Worm (Caenorhabditis elegans) whole organism, L1 larva: ENCODE results near the gene ZK822.9.
A peak's percentile ranks its signal among the peaks of the same experiment; 100 is the strongest.

Experiments used
- C34B4.2 ChIP-seq: sonication (generic microtip); optimal IDR thresholded peaks from 2 replicates; lab custom pipeline; 2017; ENCODE audit warnings: mild to moderate bottlenecking, missing genetic modification characterization, missing compliant biosample characterization
- F16B12.6 ChIP-seq: fragments of 150-350 bp; optimal IDR thresholded peaks from 2 replicates; lab custom pipeline; 2014; ENCODE audit warnings: missing biosample characterization, missing genetic modification characterization
- alr-1 ChIP-seq: fragments of 200-800 bp; sonication (Bioruptor generic); optimal IDR thresholded peaks from 2 replicates; lab custom pipeline; 2018; ENCODE audit warnings: borderline replicate concordance, mild to moderate bottlenecking, missing genetic modification characterization, missing compliant biosample characterization
- ama-1 ChIP-seq: fragments of 150-350 bp; optimal IDR thresholded peaks from 2 replicates; lab custom pipeline; 2014
- blmp-1 ChIP-seq: fragments of 150-350 bp; optimal IDR thresholded peaks from 2 replicates; lab custom pipeline; 2014; ENCODE audit warnings: missing biosample characterization, missing genetic modification characterization
- ceh-63 ChIP-seq: fragments of 200-800 bp; sonication (Bioruptor generic); optimal IDR thresholded peaks from 2 replicates; lab custom pipeline; 2018; ENCODE audit warnings: mild to moderate bottlenecking, missing genetic modification characterization, missing compliant biosample characterization
- ceh-82 ChIP-seq, 3 experiments: fragments of 150-350 bp in 1 of 3; sonication (generic microtip) in 2 of 3; optimal IDR thresholded peaks; 2 replicates each; lab custom pipeline; 2014 to 2017; ENCODE audit warnings: missing biosample characterization in 3 of 3, missing genetic modification characterization in 3 of 3
- ceh-90 ChIP-seq: sonication (generic microtip); optimal IDR thresholded peaks from 2 replicates; lab custom pipeline; 2016; ENCODE audit warnings: missing genetic modification characterization, missing compliant biosample characterization
- dsc-1 ChIP-seq: sonication (generic microtip); optimal IDR thresholded peaks from 2 replicates; lab custom pipeline; 2016; ENCODE audit warnings: mild to moderate bottlenecking, missing genetic modification characterization, missing compliant biosample characterization
- efl-1 ChIP-seq, 4 experiments: fragments of 150-350 bp; optimal IDR thresholded peaks in 3 of 4; peaks in 1 of 4; 1 replicate in 1 of 4; 2 replicates in 3 of 4; lab custom pipeline; 2014; ENCODE audit warnings: missing biosample characterization in 2 of 4, missing genetic modification characterization in 2 of 4, missing genetic modification reagents in 2 of 4
- efl-3 ChIP-seq: fragments of 200-800 bp; sonication (Bioruptor generic); optimal IDR thresholded peaks from 2 replicates; lab custom pipeline; 2018; ENCODE audit warnings: mild to moderate bottlenecking, missing genetic modification characterization, missing compliant biosample characterization
- egl-27 ChIP-seq, 2 experiments: fragments of 150-350 bp in 1 of 2; sonication (generic microtip); optimal IDR thresholded peaks; 3 replicates each; lab custom pipeline; 2017 to 2018; ENCODE audit warnings: missing biosample characterization in 2 of 2, missing genetic modification characterization in 2 of 2, missing genetic modification reagents in 2 of 2
- elt-3 ChIP-seq, 6 experiments: fragments of 150-350 bp in 1 of 6; sonication (generic microtip); optimal IDR thresholded peaks; 2 replicates each; lab custom pipeline; 2017 to 2018; ENCODE audit warnings: missing biosample characterization in 6 of 6, missing genetic modification characterization in 6 of 6, inconsistent platforms in 1 of 6
- ets-5 ChIP-seq: fragments of 200-800 bp; sonication (Bioruptor generic); IDR thresholded peaks from 2 replicates; pipeline ENCODE4 v1.3.6; 2022; ENCODE audit warnings: missing genetic modification characterization, missing compliant biosample characterization
- fkh-4 ChIP-seq: sonication (generic microtip); optimal IDR thresholded peaks from 2 replicates; lab custom pipeline; 2016; ENCODE audit warnings: missing compliant biosample characterization, missing genetic modification characterization, borderline replicate concordance
- fos-1 ChIP-seq: fragments of 150-350 bp; optimal IDR thresholded peaks from 2 replicates; lab custom pipeline; 2014; ENCODE audit warnings: missing biosample characterization, missing genetic modification characterization
- hlh-17 ChIP-seq: fragments of 200-800 bp; sonication (Bioruptor generic); optimal IDR thresholded peaks from 2 replicates; lab custom pipeline; 2018; ENCODE audit warnings: missing genetic modification characterization, mild to moderate bottlenecking, missing compliant biosample characterization, moderate library complexity, borderline replicate concordance
- hlh-4 ChIP-seq: sonication (generic microtip); optimal IDR thresholded peaks from 2 replicates; lab custom pipeline; 2016; ENCODE audit warnings: mild to moderate bottlenecking, missing genetic modification characterization, missing compliant biosample characterization
- hpl-2 ChIP-seq: fragments of 150-350 bp; optimal IDR thresholded peaks from 2 replicates; lab custom pipeline; 2014; ENCODE audit warnings: missing biosample characterization, missing genetic modification reagents, missing genetic modification characterization
- irx-1 ChIP-seq: sonication (generic microtip); optimal IDR thresholded peaks from 2 replicates; lab custom pipeline; 2016; ENCODE audit warnings: missing genetic modification characterization, missing compliant biosample characterization
- isw-1 ChIP-seq: fragments of 200-800 bp; sonication (Bioruptor generic); IDR thresholded peaks from 2 replicates; pipeline ENCODE4 v1.3.6; 2022; ENCODE audit warnings: missing genetic modification characterization, missing compliant biosample characterization
- jun-1 ChIP-seq: fragments of 150-350 bp; optimal IDR thresholded peaks from 2 replicates; lab custom pipeline; 2014; ENCODE audit warnings: missing biosample characterization, missing genetic modification reagents, missing genetic modification characterization
- lin-13 ChIP-seq: fragments of 150-350 bp; optimal IDR thresholded peaks from 2 replicates; lab custom pipeline; 2014; ENCODE audit warnings: missing biosample characterization, missing genetic modification reagents, missing genetic modification characterization
- lin-15B ChIP-seq: fragments of 150-350 bp; sonication (generic microtip); optimal IDR thresholded peaks from 3 replicates; lab custom pipeline; 2014; ENCODE audit warnings: missing biosample characterization, missing genetic modification characterization
- lin-35 ChIP-seq, 2 experiments: fragments of 150-350 bp; optimal IDR thresholded peaks; 2 replicates each; lab custom pipeline; 2014; ENCODE audit warnings: missing biosample characterization in 2 of 2, missing genetic modification characterization in 2 of 2, missing genetic modification reagents in 2 of 2
- lin-39 ChIP-seq: fragments of 150-350 bp; optimal IDR thresholded peaks from 2 replicates; lab custom pipeline; 2014; ENCODE audit warnings: missing biosample characterization, missing genetic modification reagents, missing genetic modification characterization
- lir-3 ChIP-seq: sonication (generic microtip); optimal IDR thresholded peaks from 2 replicates; lab custom pipeline; 2016; ENCODE audit warnings: mild to moderate bottlenecking, missing genetic modification characterization, moderate library complexity, missing compliant biosample characterization; ENCODE audit not compliant: poor library complexity
- mdl-1 ChIP-seq, 2 experiments: fragments of 150-350 bp; optimal IDR thresholded peaks; 2 replicates each; lab custom pipeline; 2014 to 2017; ENCODE audit warnings: missing biosample characterization in 2 of 2, missing genetic modification characterization in 2 of 2, inconsistent platforms in 1 of 2
- mef-2 ChIP-seq: fragments of 150-350 bp; optimal IDR thresholded peaks from 2 replicates; lab custom pipeline; 2014; ENCODE audit warnings: missing biosample characterization, missing genetic modification characterization
- nhr-12 ChIP-seq: sonication (generic microtip); optimal IDR thresholded peaks from 2 replicates; lab custom pipeline; 2017; ENCODE audit warnings: missing biosample characterization, missing genetic modification characterization
- nhr-19 ChIP-seq: fragments of 200-800 bp; sonication (Bioruptor generic); conservative IDR thresholded peaks from 2 replicates; pipeline ENCODE4 v1.3.6; 2022; ENCODE audit warnings: missing genetic modification characterization, missing compliant biosample characterization
- nhr-20 ChIP-seq: sonication (generic microtip); optimal IDR thresholded peaks from 2 replicates; lab custom pipeline; 2016; ENCODE audit warnings: mild to moderate bottlenecking, missing genetic modification characterization, missing compliant biosample characterization
- nhr-71 ChIP-seq: sonication (generic microtip); optimal IDR thresholded peaks from 2 replicates; lab custom pipeline; 2016; ENCODE audit warnings: mild to moderate bottlenecking, missing genetic modification characterization, moderate library complexity, missing compliant biosample characterization
- nhr-76 ChIP-seq: sonication (generic microtip); optimal IDR thresholded peaks from 2 replicates; lab custom pipeline; 2017; ENCODE audit warnings: missing biosample characterization, missing genetic modification characterization
- nhr-77 ChIP-seq: fragments of 150-350 bp; optimal IDR thresholded peaks from 2 replicates; lab custom pipeline; 2014; ENCODE audit warnings: missing biosample characterization, missing genetic modification characterization
- nhr-84 ChIP-seq: sonication (generic microtip); optimal IDR thresholded peaks from 2 replicates; lab custom pipeline; 2017; ENCODE audit warnings: missing biosample characterization, missing genetic modification characterization
- pax-3 ChIP-seq: fragments of 200-800 bp; sonication (Bioruptor generic); optimal IDR thresholded peaks from 2 replicates; lab custom pipeline; 2018; ENCODE audit warnings: mild to moderate bottlenecking, missing genetic modification characterization, moderate library complexity, missing compliant biosample characterization
- pqm-1 ChIP-seq: sonication (generic microtip); optimal IDR thresholded peaks from 3 replicates; lab custom pipeline; 2017; ENCODE audit warnings: missing biosample characterization, missing genetic modification characterization
- rnt-1 ChIP-seq: sonication (generic microtip); optimal IDR thresholded peaks from 2 replicates; lab custom pipeline; 2016; ENCODE audit warnings: mild to moderate bottlenecking, missing genetic modification characterization, moderate library complexity, missing compliant biosample characterization
- skn-1 ChIP-seq: fragments of 150-350 bp; optimal IDR thresholded peaks from 2 replicates; lab custom pipeline; 2014; ENCODE audit warnings: missing biosample characterization, missing genetic modification characterization
- snpc-4 ChIP-seq: fragments of 150-350 bp; optimal IDR thresholded peaks from 2 replicates; lab custom pipeline; 2014; ENCODE audit warnings: missing biosample characterization, missing genetic modification characterization
- sox-4 ChIP-seq: sonication (generic microtip); optimal IDR thresholded peaks from 2 replicates; lab custom pipeline; 2016; ENCODE audit warnings: missing genetic modification characterization, missing compliant biosample characterization
- sup-37 ChIP-seq: fragments of 200-800 bp; sonication (Bioruptor generic); optimal IDR thresholded peaks from 2 replicates; lab custom pipeline; 2018; ENCODE audit warnings: mild to moderate bottlenecking, missing genetic modification characterization, missing compliant biosample characterization
- swsn-7 ChIP-seq: sonication (generic microtip); optimal IDR thresholded peaks from 2 replicates; lab custom pipeline; 2016; ENCODE audit warnings: missing genetic modification characterization, missing compliant biosample characterization
- tbx-2 ChIP-seq: sonication (generic microtip); optimal IDR thresholded peaks from 2 replicates; lab custom pipeline; 2016; ENCODE audit warnings: missing genetic modification characterization, missing compliant biosample characterization
- tlp-1 ChIP-seq: fragments of 150-350 bp; optimal IDR thresholded peaks from 2 replicates; lab custom pipeline; 2014; ENCODE audit warnings: missing biosample characterization, missing genetic modification characterization
- unc-62 ChIP-seq: fragments of 150-350 bp; optimal IDR thresholded peaks from 2 replicates; lab custom pipeline; 2014; ENCODE audit warnings: missing biosample characterization, missing genetic modification reagents, missing genetic modification characterization
- unc-86 ChIP-seq: sonication (generic microtip); optimal IDR thresholded peaks from 2 replicates; lab custom pipeline; 2016; ENCODE audit warnings: missing genetic modification characterization, missing compliant biosample characterization
- vab-15 ChIP-seq: sonication (generic microtip); optimal IDR thresholded peaks from 2 replicates; lab custom pipeline; 2017; ENCODE audit warnings: missing genotype, mild to moderate bottlenecking, missing genetic modification characterization, missing compliant biosample characterization
- xbp-1 ChIP-seq: sonication (generic microtip); optimal IDR thresholded peaks from 2 replicates; lab custom pipeline; 2016; ENCODE audit warnings: missing genetic modification characterization, missing compliant biosample characterization
- zip-4 ChIP-seq: fragments of 200-800 bp; sonication (Bioruptor generic); optimal IDR thresholded peaks from 2 replicates; lab custom pipeline; 2018; ENCODE audit warnings: mild to moderate bottlenecking, missing genetic modification characterization, moderate library complexity, missing compliant biosample characterization
- ztf-4 ChIP-seq: fragments of 150-350 bp; optimal IDR thresholded peaks from 2 replicates; lab custom pipeline; 2014; ENCODE audit warnings: missing biosample characterization, missing genetic modification characterization

ZK822.9 gene

DNA sequence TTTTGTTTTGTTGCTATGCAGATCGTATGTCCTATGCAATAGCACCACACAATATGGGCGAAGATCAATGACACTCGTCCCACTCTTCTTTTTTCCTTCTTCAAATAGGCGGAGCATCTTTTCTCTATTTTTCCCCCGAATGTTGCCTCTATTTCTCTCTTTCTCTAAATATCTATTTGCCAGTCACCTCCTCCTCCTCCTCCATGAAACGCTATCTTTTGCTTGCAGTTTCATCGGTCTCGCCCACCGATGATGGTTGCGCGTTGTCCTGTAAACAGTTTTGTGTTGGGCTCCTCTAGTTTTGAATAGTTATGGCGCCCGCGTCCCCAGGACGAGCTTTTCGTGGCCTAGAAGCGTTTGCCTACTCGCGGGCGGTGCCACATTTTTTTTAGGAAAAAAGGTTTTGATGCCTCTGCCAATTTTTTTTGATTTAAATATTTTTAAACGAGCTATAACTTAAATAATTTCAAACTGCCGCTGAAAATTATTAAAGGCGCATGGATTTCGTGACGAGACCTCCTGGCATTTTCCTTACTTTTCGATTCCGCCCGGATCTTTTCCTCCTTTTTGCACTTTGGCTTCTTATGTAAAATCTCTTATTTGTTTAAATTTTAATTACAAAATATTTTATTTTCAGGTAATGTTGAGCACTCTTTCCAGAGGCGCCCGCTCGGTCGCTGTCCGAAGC is 37.0 kb downstream of the ZK822.9 start, which contains the start of gene gdh-1 (continued):
- TF ChIP-seq lin-35 (GFP tag; optimal IDR thresholded peaks at IDR 0.05; lab: Kevin White, UChicago) (peak; percentile 9 to 33), fkh-4 (tag; lab: Kevin White, UChicago) (no peak), nhr-71 (peak; percentile 74), lin-39 (tag; lab: Kevin White, UChicago) (no peak), alr-1 (no peak), vab-15 (tag; lab: Kevin White, UChicago) (no peak), unc-62 (no peak), unc-86 (tag; lab: Kevin White, UChicago) (no peak), skn-1 (peak; percentile 60), sox-4 (no peak), nhr-20 (peak; percentile 73), fos-1 (tag; lab: Kevin White, UChicago) (peak; percentile 39), ceh-90 (tag; lab: Kevin White, UChicago) (no peak), nhr-77 (tag; lab: Kevin White, UChicago) (peak; percentile 62), mdl-1 (tag; optimal IDR thresholded peaks at IDR 0.05; lab: Kevin White, UChicago) (peak in 1 of 2 experiments; percentile 56), C34B4.2 (tag; lab: Kevin White, UChicago) (no peak), rnt-1 (peak; percentile 71), isw-1 (no peak), ama-1 (lab: Kevin White, UChicago) (no peak), ceh-63 (GFP tag; lab: Kevin White, UChicago) (no peak), mef-2 (tag; lab: Kevin White, UChicago) (no peak), jun-1 (tag; lab: Kevin White, UChicago) (peak; percentile 3), hlh-4 (no peak), ztf-4 (tag; lab: Kevin White, UChicago) (no peak), irx-1 (tag; lab: Kevin White, UChicago) (no peak), hpl-2 (GFP tag; lab: Kevin White, UChicago) (no peak), egl-27 (tag; optimal IDR thresholded peaks at IDR 0.05; lab: Kevin White, UChicago) (no peak), ets-5 (GFP tag; lab: Robert Waterston, UW) (no peak), snpc-4 (no peak), ceh-82 (tag; optimal IDR thresholded peaks at IDR 0.05; lab: Kevin White, UChicago) (peak in 1 of 3 experiments; percentile 37), tlp-1 (tag; lab: Kevin White, UChicago) (no peak), lir-3 (tag; lab: Kevin White, UChicago) (no peak), F16B12.6 (tag; lab: Kevin White, UChicago) (no peak), dsc-1 (tag; lab: Kevin White, UChicago) (no peak), xbp-1 (peak; percentile 21), tbx-2 (tag; lab: Kevin White, UChicago) (peak; percentile 56), nhr-19 (GFP tag; lab: Robert Waterston, UW) (peak; percentile 41), efl-1 (optimal IDR thresholded peaks at IDR 0.05; lab: Kevin White, UChicago) (peak; percentile 21 to 46), efl-1 (GFP tag; optimal IDR thresholded peaks at IDR 0.05 in 1 of 2; lab: Kevin White, UChicago) (peak in 1 of 2 experiments; percentile 86), sup-37 (GFP tag; lab: Kevin White, UChicago) (no peak), efl-3 (no peak), lin-15B (tag; lab: Kevin White, UChicago) (no peak), swsn-7 (tag; lab: Kevin White, UChicago) (no peak), elt-3 (tag; optimal IDR thresholded peaks at IDR 0.05; lab: Kevin White, UChicago) (no peak), pqm-1 (no peak), nhr-12 (no peak), zip-4 (no peak), nhr-84 (tag; lab: Kevin White, UChicago) (no peak), hlh-17 (GFP tag; lab: Kevin White, UChicago) (no peak), blmp-1 (tag; lab: Kevin White, UChicago) (peak; percentile 40), lin-13 (GFP tag; lab: Kevin White, UChicago) (no peak), nhr-76 (tag; lab: Kevin White, UChicago) (no peak), pax-3 (tag; lab: Kevin White, UChicago) (no peak)
